Worm (Caenorhabditis elegans) whole organism, young adult: ENCODE data around the gene C36A4.11.

Experiments used
- B0336.3 ChIP-seq: fragments of 200-800 bp; sonication (Bioruptor generic); IDR thresholded peaks from 2 replicates; pipeline ENCODE4 v1.3.6; 2022; ENCODE audit warnings: missing genetic modification characterization, missing compliant biosample characterization
- C06A6.2 ChIP-seq: fragments of 200-800 bp; sonication (Bioruptor generic); conservative IDR thresholded peaks from 2 replicates; pipeline ENCODE4 v1.3.6; 2022; ENCODE audit warnings: missing genetic modification characterization, missing compliant biosample characterization
- D2030.7 ChIP-seq: fragments of 200-800 bp; sonication (Bioruptor generic); IDR thresholded peaks from 2 replicates; pipeline ENCODE4 v1.3.6; 2022; ENCODE audit warnings: missing genetic modification reagents, missing genetic modification characterization, missing compliant biosample characterization
- F23B12.7 ChIP-seq: sonication (generic microtip); optimal IDR thresholded peaks from 2 replicates; lab custom pipeline; 2017; ENCODE audit warnings: missing genetic modification characterization, mild to moderate bottlenecking, missing compliant biosample characterization, antibody characterized with exemption, moderate library complexity; ENCODE audit not compliant: insufficient read depth
- F52B5.7 ChIP-seq: sonication (generic microtip); optimal IDR thresholded peaks from 2 replicates; lab custom pipeline; 2016; ENCODE audit warnings: mild to moderate bottlenecking, missing genetic modification characterization, missing compliant biosample characterization
- F55B11.4 ChIP-seq: sonication (generic microtip); optimal IDR thresholded peaks from 2 replicates; lab custom pipeline; 2016; ENCODE audit warnings: missing compliant biosample characterization, missing genetic modification characterization, borderline replicate concordance; ENCODE audit not compliant: insufficient read depth
- F57A8.1 ChIP-seq: fragments of 200-800 bp; sonication (Bioruptor generic); optimal IDR thresholded peaks from 2 replicates; lab custom pipeline; 2018; ENCODE audit warnings: mild to moderate bottlenecking, missing genetic modification characterization, moderate library complexity, missing compliant biosample characterization
- K12H6.12 ChIP-seq: fragments of 200-800 bp; sonication (Bioruptor generic); optimal IDR thresholded peaks from 2 replicates; lab custom pipeline; 2018; ENCODE audit warnings: mild to moderate bottlenecking, missing genetic modification characterization, missing compliant biosample characterization
- T07F8.4 ChIP-seq: sonication (generic microtip); optimal IDR thresholded peaks from 2 replicates; lab custom pipeline; 2016; ENCODE audit warnings: mild to moderate bottlenecking, missing genetic modification characterization, moderate library complexity, missing compliant biosample characterization
- Y53G8AR.9 ChIP-seq: fragments of 200-800 bp; sonication (Bioruptor generic); conservative IDR thresholded peaks from 2 replicates; pipeline ENCODE4 v1.3.6; 2022; ENCODE audit warnings: missing genetic modification reagents, missing genetic modification characterization, missing compliant biosample characterization
- Y56A3A.18 ChIP-seq: fragments of 200-800 bp; sonication (Bioruptor generic); IDR thresholded peaks from 2 replicates; pipeline ENCODE4 v1.3.6; 2022; ENCODE audit warnings: missing genetic modification reagents, missing genetic modification characterization, missing compliant biosample characterization
- Y67H2A.10 ChIP-seq: fragments of 200-800 bp; sonication (Bioruptor generic); conservative IDR thresholded peaks from 2 replicates; pipeline ENCODE4 v1.3.6; 2022; ENCODE audit warnings: missing genetic modification reagents, missing genetic modification characterization, missing compliant biosample characterization
- Y79H2A.3 ChIP-seq: fragments of 200-800 bp; sonication (Bioruptor generic); conservative IDR thresholded peaks from 2 replicates; pipeline ENCODE4 v1.3.6; 2022; ENCODE audit warnings: missing genetic modification reagents, missing genetic modification characterization, missing compliant biosample characterization
- akir-1 ChIP-seq: fragments of 200-800 bp; sonication (Bioruptor generic); optimal IDR thresholded peaks from 2 replicates; lab custom pipeline; 2018; ENCODE audit warnings: mild to moderate bottlenecking, missing genetic modification characterization, moderate library complexity, missing compliant biosample characterization
- ama-1 ChIP-seq, 3 experiments: fragments of 150-350 bp in 1 of 3; sonication (generic microtip) in 2 of 3; optimal IDR thresholded peaks; 2 replicates each; lab custom pipeline; 2014 to 2018; ENCODE audit warnings: missing biosample characterization in 2 of 3, missing genetic modification characterization in 2 of 3, missing genetic modification reagents in 2 of 3
- atf-7 ChIP-seq: sonication (generic microtip); optimal IDR thresholded peaks from 2 replicates; lab custom pipeline; 2017; ENCODE audit warnings: mild to moderate bottlenecking, missing genetic modification characterization, missing compliant biosample characterization
- ccch-3 ChIP-seq: fragments of 200-800 bp; sonication (Bioruptor generic); optimal IDR thresholded peaks from 2 replicates; lab custom pipeline; 2018; ENCODE audit warnings: mild to moderate bottlenecking, missing genetic modification characterization, missing compliant biosample characterization
- cebp-1 ChIP-seq, 2 experiments: fragments of 200-800 bp in 1 of 2; sonication (Bioruptor generic) in 1 of 2; sonication (generic microtip) in 1 of 2; IDR thresholded peaks in 1 of 2; optimal IDR thresholded peaks in 1 of 2; 2 replicates each; pipeline versions ENCODE4 v1.3.6 to Lab custom; 2017 to 2022; ENCODE audit warnings: missing compliant biosample characterization in 2 of 2, missing genetic modification characterization in 2 of 2, mild to moderate bottlenecking in 1 of 2, missing genetic modification reagents in 1 of 2, moderate library complexity in 1 of 2
- ceh-100 ChIP-seq: fragments of 200-800 bp; sonication (Bioruptor generic); IDR thresholded peaks from 2 replicates; pipeline ENCODE4 v1.3.6; 2022; ENCODE audit warnings: missing genetic modification reagents, missing genetic modification characterization, missing compliant biosample characterization
- ceh-58 ChIP-seq: fragments of 200-800 bp; sonication (Bioruptor generic); IDR thresholded peaks from 2 replicates; pipeline ENCODE4 v1.3.6; 2022; ENCODE audit warnings: missing genetic modification characterization, missing compliant biosample characterization
- chd-7 ChIP-seq: sonication (generic microtip); optimal IDR thresholded peaks from 2 replicates; lab custom pipeline; 2016; ENCODE audit warnings: mild to moderate bottlenecking, missing genetic modification characterization, moderate library complexity, missing compliant biosample characterization
- die-1 ChIP-seq: sonication (generic microtip); optimal IDR thresholded peaks from 2 replicates; lab custom pipeline; 2016; ENCODE audit warnings: missing genotype, mild to moderate bottlenecking, missing genetic modification characterization, missing compliant biosample characterization
- dox-1 ChIP-seq: fragments of 200-800 bp; sonication (Bioruptor generic); IDR thresholded peaks from 2 replicates; pipeline ENCODE4 v1.3.6; 2022; ENCODE audit warnings: missing genetic modification reagents, missing genetic modification characterization, missing compliant biosample characterization
- egl-44 ChIP-seq: fragments of 200-800 bp; sonication (Bioruptor generic); IDR thresholded peaks from 2 replicates; pipeline ENCODE4 v1.3.6; 2022; ENCODE audit warnings: missing genetic modification reagents, missing genetic modification characterization, missing compliant biosample characterization
- egrh-3 ChIP-seq: fragments of 200-800 bp; sonication (Bioruptor generic); IDR thresholded peaks from 2 replicates; pipeline ENCODE4 v1.3.6; 2022; ENCODE audit warnings: missing genetic modification reagents, missing genetic modification characterization, missing compliant biosample characterization
- gei-17 ChIP-seq: fragments of 200-800 bp; sonication (Bioruptor generic); optimal IDR thresholded peaks from 2 replicates; lab custom pipeline; 2018; ENCODE audit warnings: mild to moderate bottlenecking, missing genetic modification characterization, missing compliant biosample characterization
- hmg-1.2 ChIP-seq: fragments of 200-800 bp; sonication (Bioruptor generic); IDR thresholded peaks from 2 replicates; pipeline ENCODE4 v1.3.6; 2022; ENCODE audit warnings: missing genetic modification reagents, missing genetic modification characterization, missing compliant biosample characterization
- let-526 ChIP-seq: fragments of 200-800 bp; sonication (Bioruptor generic); IDR thresholded peaks from 2 replicates; pipeline ENCODE4 v1.3.6; 2022; ENCODE audit warnings: missing genetic modification reagents, missing genetic modification characterization, missing compliant biosample characterization
- lin-40 ChIP-seq: sonication (generic microtip); optimal IDR thresholded peaks from 2 replicates; lab custom pipeline; 2016; ENCODE audit warnings: missing genetic modification characterization, mild to moderate bottlenecking, missing compliant biosample characterization, missing genotype, missing genetic modification reagents
- lin-54 ChIP-seq: fragments of 200-800 bp; sonication (Bioruptor generic); optimal IDR thresholded peaks from 2 replicates; lab custom pipeline; 2018; ENCODE audit warnings: mild to moderate bottlenecking, missing genetic modification characterization, missing compliant biosample characterization
- lir-1 ChIP-seq: fragments of 200-800 bp; sonication (Bioruptor generic); conservative IDR thresholded peaks from 2 replicates; pipeline ENCODE4 v1.3.6; 2022; ENCODE audit warnings: missing genetic modification reagents, missing genetic modification characterization, missing compliant biosample characterization
- madf-6 ChIP-seq: fragments of 200-800 bp; sonication (Bioruptor generic); IDR thresholded peaks from 2 replicates; pipeline ENCODE4 v1.3.6; 2022; ENCODE audit warnings: missing genetic modification reagents, missing genetic modification characterization, missing compliant biosample characterization
- madf-8 ChIP-seq: fragments of 200-800 bp; sonication (Bioruptor generic); conservative IDR thresholded peaks from 2 replicates; pipeline ENCODE4 v1.3.6; 2022; ENCODE audit warnings: missing genetic modification reagents, missing genetic modification characterization, missing compliant biosample characterization
- mes-4 ChIP-seq: sonication (generic microtip); optimal IDR thresholded peaks from 2 replicates; lab custom pipeline; 2016; ENCODE audit warnings: missing genotype, missing genetic modification characterization, missing compliant biosample characterization
- mxl-1 ChIP-seq: sonication (generic microtip); optimal IDR thresholded peaks from 2 replicates; lab custom pipeline; 2016; ENCODE audit warnings: missing genetic modification characterization, missing compliant biosample characterization
- nfyb-1 ChIP-seq: fragments of 200-800 bp; sonication (Bioruptor generic); IDR thresholded peaks from 2 replicates; pipeline ENCODE4 v1.3.6; 2022; ENCODE audit warnings: missing genetic modification reagents, missing genetic modification characterization, missing compliant biosample characterization
- pbrm-1 ChIP-seq: fragments of 200-800 bp; sonication (Bioruptor generic); IDR thresholded peaks from 2 replicates; pipeline ENCODE4 v1.3.6; 2022; ENCODE audit warnings: missing genetic modification reagents, missing genetic modification characterization, missing compliant biosample characterization
- rcor-1 ChIP-seq: fragments of 200-800 bp; sonication (Bioruptor generic); IDR thresholded peaks from 2 replicates; pipeline ENCODE4 v1.3.6; 2022; ENCODE audit warnings: missing genetic modification reagents, missing genetic modification characterization, missing compliant biosample characterization
- sea-2 ChIP-seq: fragments of 200-800 bp; sonication (Bioruptor generic); IDR thresholded peaks from 2 replicates; pipeline ENCODE4 v1.3.6; 2022; ENCODE audit warnings: missing genetic modification characterization, missing compliant biosample characterization
- sptf-2 ChIP-seq: fragments of 200-800 bp; sonication (Bioruptor generic); optimal IDR thresholded peaks from 2 replicates; lab custom pipeline; 2018; ENCODE audit warnings: mild to moderate bottlenecking, missing genetic modification characterization, missing compliant biosample characterization
- tbp1 ChIP-seq: fragments of 200-800 bp; sonication (Bioruptor generic); optimal IDR thresholded peaks from 2 replicates; lab custom pipeline; 2018; ENCODE audit warnings: mild to moderate bottlenecking, missing genetic modification characterization, missing compliant biosample characterization
- unc-130 ChIP-seq: sonication (generic microtip); optimal IDR thresholded peaks from 2 replicates; lab custom pipeline; 2016; ENCODE audit warnings: missing genetic modification reagents, missing genetic modification characterization, missing compliant biosample characterization
- unc-62 ChIP-seq: fragments of 150-350 bp; optimal IDR thresholded peaks from 2 replicates; lab custom pipeline; 2014; ENCODE audit warnings: missing biosample characterization, missing genetic modification reagents, missing genetic modification characterization
- ztf-18 ChIP-seq: sonication (generic microtip); optimal IDR thresholded peaks from 2 replicates; lab custom pipeline; 2016; ENCODE audit warnings: missing genotype, mild to moderate bottlenecking, missing genetic modification characterization, missing compliant biosample characterization
- ztf-22 ChIP-seq: fragments of 200-800 bp; sonication (Bioruptor generic); optimal IDR thresholded peaks from 2 replicates; lab custom pipeline; 2018; ENCODE audit warnings: mild to moderate bottlenecking, missing genetic modification characterization, moderate library complexity, missing compliant biosample characterization
- ztf-25 ChIP-seq: fragments of 200-800 bp; sonication (Bioruptor generic); IDR thresholded peaks from 2 replicates; pipeline ENCODE4 v1.3.6; 2022; ENCODE audit warnings: missing genetic modification reagents, missing genetic modification characterization, missing compliant biosample characterization
- ztf-6 ChIP-seq: fragments of 200-800 bp; sonication (Bioruptor generic); IDR thresholded peaks from 2 replicates; pipeline ENCODE4 v1.3.6; 2022; ENCODE audit warnings: missing genetic modification reagents, missing genetic modification characterization, missing compliant biosample characterization

The C36A4.11 gene

DNA sequence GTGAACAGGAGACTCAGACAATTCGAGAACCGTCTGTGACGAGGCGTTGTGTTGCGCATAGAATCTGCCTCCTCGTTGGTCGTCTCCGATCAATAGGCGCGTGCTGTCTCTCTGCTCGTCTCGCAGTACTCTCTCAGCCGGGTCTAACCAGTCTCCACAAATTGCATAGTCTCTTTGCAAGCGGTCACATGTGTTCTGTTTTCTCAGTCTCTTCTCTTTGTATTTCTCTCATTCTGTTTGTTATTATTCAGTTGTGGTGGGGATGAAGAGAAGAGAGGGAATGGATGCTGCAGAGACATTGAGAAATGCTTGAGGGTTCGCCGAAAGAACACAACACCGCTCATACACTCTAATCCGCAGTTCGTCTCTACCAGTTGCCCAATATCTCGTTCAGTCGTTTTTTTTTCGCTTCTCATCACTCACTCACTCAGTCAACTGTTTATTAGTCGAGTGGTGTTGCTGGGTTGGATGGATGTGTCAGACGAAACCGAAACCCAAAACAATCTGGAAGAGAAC, 38.9 kb upstream of the C36A4.11 start:
- TF ChIP-seq mxl-1 (tag; lab: Kevin White, UChicago) (no peak), ceh-58 (GFP tag; lab: Robert Waterston, UW) (no peak), mes-4 (tag; lab: Kevin White, UChicago) (no peak), nfyb-1 (GFP tag; lab: Robert Waterston, UW) (peak; percentile 92), lin-40 (tag; lab: Kevin White, UChicago) (peak; percentile 95), cebp-1 (GFP tag; IDR thresholded peaks at IDR 0.05; lab: Robert Waterston, UW) (no peak), cebp-1 (tag; optimal IDR thresholded peaks at IDR 0.05; lab: Kevin White, UChicago) (peak; percentile 93), die-1 (tag; lab: Kevin White, UChicago) (peak; percentile 64), F23B12.7 (tag; lab: Kevin White, UChicago) (no peak), ztf-25 (GFP tag; lab: Robert Waterston, UW) (no peak), let-526 (GFP tag; lab: Robert Waterston, UW) (peak; percentile 84), F57A8.1 (GFP tag; lab: Kevin White, UChicago) (no peak), egl-44 (GFP tag; lab: Robert Waterston, UW) (peak; percentile 56; the same call in 1 of the 2 replicates), C06A6.2 (GFP tag; lab: Robert Waterston, UW) (peak; percentile 86), B0336.3 (GFP tag; lab: Robert Waterston, UW) (peak; percentile 90), ztf-18 (peak; percentile 43), ceh-100 (GFP tag; lab: Robert Waterston, UW) (peak; percentile 18; the same call in 1 of the 2 replicates), lir-1 (GFP tag; lab: Robert Waterston, UW) (no peak; the same call in 1 of the 2 replicates), madf-8 (GFP tag; lab: Robert Waterston, UW) (no peak), tbp1 (GFP tag; lab: Kevin White, UChicago) (peak; percentile 53), unc-62 (GFP tag; lab: Kevin White, UChicago) (peak; percentile 83), Y53G8AR.9 (GFP tag; lab: Robert Waterston, UW) (peak; percentile 62), ccch-3 (GFP tag; lab: Kevin White, UChicago) (no peak), ztf-6 (GFP tag; lab: Robert Waterston, UW) (no peak), ama-1 (optimal IDR thresholded peaks at IDR 0.05; lab: Kevin White, UChicago) (peak; percentile 73), ama-1 (GFP tag; optimal IDR thresholded peaks at IDR 0.05; lab: Kevin White, UChicago) (no peak), ztf-22 (GFP tag; lab: Kevin White, UChicago) (peak; percentile 54), K12H6.12 (tag; lab: Kevin White, UChicago) (peak; percentile 95), pbrm-1 (GFP tag; lab: Robert Waterston, UW) (peak; percentile 84), D2030.7 (GFP tag; lab: Robert Waterston, UW) (no peak), chd-7 (tag; lab: Kevin White, UChicago) (peak; percentile 90), Y56A3A.18 (GFP tag; lab: Robert Waterston, UW) (0 out of 2 replicates have a peak, but pooled peaks have one; percentile 61), madf-6 (GFP tag; lab: Robert Waterston, UW) (peak; percentile 42; the same call in 1 of the 2 replicates), hmg-1.2 (peak; percentile 93), Y67H2A.10 (GFP tag; lab: Robert Waterston, UW) (no peak; the same call in 1 of the 2 replicates), sea-2 (GFP tag; lab: Robert Waterston, UW) (peak; percentile 44; the same call in 1 of the 2 replicates), sptf-2 (GFP tag; lab: Kevin White, UChicago) (no peak), gei-17 (GFP tag; lab: Kevin White, UChicago) (peak; percentile 72), atf-7 (tag; lab: Kevin White, UChicago) (peak; percentile 84), F52B5.7 (peak; percentile 7), egrh-3 (GFP tag; lab: Robert Waterston, UW) (no peak), akir-1 (GFP tag; lab: Kevin White, UChicago) (no peak), T07F8.4 (peak; percentile 76), lin-54 (GFP tag; lab: Kevin White, UChicago) (peak; percentile 77), Y79H2A.3 (GFP tag; lab: Robert Waterston, UW) (no peak), F55B11.4 (tag; lab: Kevin White, UChicago) (no peak), dox-1 (peak; percentile 79), rcor-1 (GFP tag; lab: Robert Waterston, UW) (peak; percentile 42), unc-130 (GFP tag; lab: Kevin White, UChicago) (peak; percentile 2)
